Fruit fly (Drosophila melanogaster) whole organism: Measurements from ENCODE around the gene Pex19.
A peak's percentile ranks its signal among the peaks of the same experiment; 100 is the strongest.

Experiments used
- CG8478 ChIP-seq: fragments of >200 bp; optimal IDR thresholded peaks from 2 replicates; lab custom pipeline; 2018; ENCODE audit warnings: inconsistent platforms
- Dll ChIP-seq: fragments of >200 bp; optimal IDR thresholded peaks from 2 replicates; lab custom pipeline; 2017
- EcR ChIP-seq, 2 experiments: fragments of >200 bp; optimal IDR thresholded peaks; 2 replicates each; lab custom pipeline; 2017; ENCODE audit warnings: missing biosample characterization in 2 of 2, missing genetic modification characterization in 2 of 2, missing genetic modification reagents in 2 of 2
- pan ChIP-seq: fragments of >200 bp; optimal IDR thresholded peaks from 2 replicates; lab custom pipeline; 2017
- psq ChIP-seq: fragments of >200 bp; optimal IDR thresholded peaks from 2 replicates; lab custom pipeline; 2017
- usp ChIP-seq: fragments of >200 bp; optimal IDR thresholded peaks from 2 replicates; lab custom pipeline; 2017; ENCODE audit warnings: missing biosample characterization, missing genetic modification characterization, mixed read lengths

Pex19 gene

dm6 chr2L:12092719-12093118 lies 1.1 kb downstream of the Pex19 start:
- TF ChIP-seq usp (GFP tag; lab: Kevin White, UChicago) = no peak
- no peak for TF ChIP-seq CG8478 (lab: Kevin White, UChicago)

- TF ChIP-seq Dll (lab: Kevin White, UChicago) = no peak
- TF ChIP-seq CG8478 (lab: Kevin White, UChicago) = no peak
- no peak for TF ChIP-seq usp (GFP tag; lab: Kevin White, UChicago)
- TF ChIP-seq EcR (GFP tag; optimal IDR thresholded peaks at IDR 0.05; lab: Kevin White, UChicago) = no peak
These were observed 2.0 kb downstream of the Pex19 start for dm6 chr2L:12093652-12094051.

dm6 chr2L:12096396-12096813 lies 4.8 kb downstream of the Pex19 start, which contains the start of the genes CG6712 and Mt2:
Gene CG6712 (minus strand): TSS chr2L:12096511.
Gene Mt2 (plus strand): TSS chr2L:12096525.
- TF ChIP-seq psq (no peak), Dll (lab: Kevin White, UChicago) (no peak), EcR (GFP tag; optimal IDR thresholded peaks at IDR 0.05; lab: Kevin White, UChicago) (no peak), CG8478 (lab: Kevin White, UChicago) (no peak), usp (GFP tag; lab: Kevin White, UChicago) (no peak), pan (lab: Kevin White, UChicago) (no peak)

- TF ChIP-seq EcR (GFP tag; optimal IDR thresholded peaks at IDR 0.05; lab: Kevin White, UChicago) (no peak), usp (GFP tag; lab: Kevin White, UChicago) (no peak), pan (lab: Kevin White, UChicago) (no peak), psq (no peak), Dll (lab: Kevin White, UChicago) (no peak), CG8478 (lab: Kevin White, UChicago) (no peak)
These were observed 6.1 kb downstream of the Pex19 start, which contains the start of gene Ced-12 for dm6 chr2L:12097698-12098097. Gene Ced-12 (plus strand): TSS chr2L:12097838.

- TF ChIP-seq usp (GFP tag; lab: Kevin White, UChicago) = no peak
- TF ChIP-seq EcR (GFP tag; optimal IDR thresholded peaks at IDR 0.05; lab: Kevin White, UChicago) = no peak
- TF ChIP-seq Dll (lab: Kevin White, UChicago) = no peak
- TF ChIP-seq pan (lab: Kevin White, UChicago) = no peak
- no peak for TF ChIP-seq CG8478 (lab: Kevin White, UChicago)
- no peak for TF ChIP-seq psq
These were observed 11.9 kb downstream of the Pex19 start, which contains the start of the genes Patsas and ThrRS for dm6 chr2L:12103231-12104210. Gene Patsas (minus strand): TSS chr2L:12103285. Gene ThrRS (plus strand): TSS chr2L:12103751.

- TF ChIP-seq EcR (GFP tag; optimal IDR thresholded peaks at IDR 0.05; lab: Kevin White, UChicago) (no peak), usp (GFP tag; lab: Kevin White, UChicago) (no peak), psq (no peak), pan (lab: Kevin White, UChicago) (no peak), CG8478 (lab: Kevin White, UChicago) (no peak), Dll (lab: Kevin White, UChicago) (no peak)
These were observed 15.5 kb downstream of the Pex19 start for dm6 chr2L:12107087-12107486.

- TF ChIP-seq CG8478 (lab: Kevin White, UChicago) (no peak), EcR (GFP tag; optimal IDR thresholded peaks at IDR 0.05; lab: Kevin White, UChicago) (no peak), psq (no peak), Dll (lab: Kevin White, UChicago) (peak; percentile 68), usp (GFP tag; lab: Kevin White, UChicago) (no peak)
These were observed 17.4 kb downstream of the Pex19 start, which contains the start of the genes Rab6 and Phae1 for dm6 chr2L:12108779-12109564. Gene Rab6 (minus strand): TSS chr2L:12109116. Gene Phae1 (plus strand): TSS chr2L:12109417.

- no peak for TF ChIP-seq CG8478 (lab: Kevin White, UChicago)
- TF ChIP-seq pan (lab: Kevin White, UChicago) = no peak
- TF ChIP-seq EcR (GFP tag; optimal IDR thresholded peaks at IDR 0.05; lab: Kevin White, UChicago) = no peak
- TF ChIP-seq usp (GFP tag; lab: Kevin White, UChicago) = no peak
- no peak for TF ChIP-seq psq
- TF ChIP-seq Dll (lab: Kevin White, UChicago) = no peak
These were observed 19.2 kb downstream of the Pex19 start, which contains the start of gene Phae2 for dm6 chr2L:12110810-12111209. Gene Phae2 (plus strand): TSS chr2L:12111110.

dm6 chr2L:12112943-12113557 lies 21.4 kb downstream of the Pex19 start:
- TF ChIP-seq CG8478 (lab: Kevin White, UChicago) = no peak
- no peak for TF ChIP-seq pan (lab: Kevin White, UChicago)
- no peak for TF ChIP-seq EcR (GFP tag; optimal IDR thresholded peaks at IDR 0.05; lab: Kevin White, UChicago)
- no peak for TF ChIP-seq psq
- TF ChIP-seq usp (GFP tag; lab: Kevin White, UChicago) = no peak
- no peak for TF ChIP-seq Dll (lab: Kevin White, UChicago)

dm6 chr2L:12114159-12114558 lies 22.5 kb downstream of the Pex19 start, which contains the start of gene CG17211:
Gene CG17211 (plus strand): TSS chr2L:12114360.
- TF ChIP-seq pan (lab: Kevin White, UChicago) (no peak), Dll (lab: Kevin White, UChicago) (no peak), psq (no peak), CG8478 (lab: Kevin White, UChicago) (no peak), usp (GFP tag; lab: Kevin White, UChicago) (no peak), EcR (GFP tag; optimal IDR thresholded peaks at IDR 0.05; lab: Kevin White, UChicago) (no peak)
